Worm (Caenorhabditis elegans): ENCODE data around the gene T07D3.9.

- TF ChIP-seq him-1 (tag; optimal IDR thresholded peaks at IDR 0.05): no peak
- no peak for TF ChIP-seq dao-5 (tag; optimal IDR thresholded peaks at IDR 0.05)
- TF ChIP-seq W03F9.2 (tag; optimal IDR thresholded peaks at IDR 0.05): no peak
Observed at ce11 chrII:937265-937664, 36.6 kb upstream of the T07D3.9 start.

All from whole organism, L4/young adult.